Worm (Caenorhabditis elegans) whole organism, L4/young adult: ENCODE results near the gene pir-1.
A peak's percentile ranks its signal among the peaks of the same experiment; 100 is the strongest.

Source experiments
- W03F9.2 ChIP-seq: fragments of 150-350 bp; optimal IDR thresholded peaks from 2 replicates; lab custom pipeline; 2014; ENCODE audit warnings: missing biosample characterization, missing genetic modification characterization
- dao-5 ChIP-seq: sonication (generic microtip); optimal IDR thresholded peaks from 2 replicates; lab custom pipeline; 2016; ENCODE audit warnings: missing genotype, missing genetic modification characterization, moderate library complexity, missing compliant biosample characterization
- him-1 ChIP-seq: sonication (generic microtip); optimal IDR thresholded peaks from 2 replicates; lab custom pipeline; 2016; ENCODE audit warnings: missing genotype, missing genetic modification reagents, missing genetic modification characterization, missing compliant biosample characterization

The pir-1 gene

ce11 chrII:9172849-9173248 lies 4.3 kb upstream of the pir-1 start, which contains the start of gene T23G7.2:
Gene T23G7.2 (minus strand): TSS chrII:9172949.
- no peak for TF ChIP-seq W03F9.2 (tag; lab: Kevin White, UChicago)
- no peak for TF ChIP-seq him-1 (tag; lab: Kevin White, UChicago)
- no peak for TF ChIP-seq dao-5

- TF ChIP-seq dao-5 (no peak), W03F9.2 (tag; lab: Kevin White, UChicago) (no peak), him-1 (tag; lab: Kevin White, UChicago) (no peak)
Measured at ce11 chrII:9173471-9173870, 3.6 kb upstream of the pir-1 start.

- TF ChIP-seq him-1 (tag; lab: Kevin White, UChicago) (no peak), W03F9.2 (tag; lab: Kevin White, UChicago) (no peak), dao-5 (no peak)
Measured at ce11 chrII:9176523-9176922, 577 bp upstream of the pir-1 start.

ce11 chrII:9178811-9179210 lies 1.7 kb downstream of the pir-1 start:
- TF ChIP-seq W03F9.2 (tag; lab: Kevin White, UChicago) (no peak), dao-5 (no peak), him-1 (tag; lab: Kevin White, UChicago) (no peak)

- TF ChIP-seq dao-5 (no peak), W03F9.2 (tag; lab: Kevin White, UChicago) (no peak), him-1 (tag; lab: Kevin White, UChicago) (no peak)
Measured at ce11 chrII:9181155-9181554, 4.1 kb downstream of the pir-1 start.

- TF ChIP-seq dao-5: no peak
- no peak for TF ChIP-seq him-1 (tag; lab: Kevin White, UChicago)
- no peak for TF ChIP-seq W03F9.2 (tag; lab: Kevin White, UChicago)
Measured at ce11 chrII:9185915-9186314, 8.8 kb downstream of the pir-1 start.

- no peak for TF ChIP-seq dao-5
- no peak for TF ChIP-seq him-1 (tag; lab: Kevin White, UChicago)
- no peak for TF ChIP-seq W03F9.2 (tag; lab: Kevin White, UChicago)
Measured at ce11 chrII:9188380-9188779, 11.3 kb downstream of the pir-1 start, which contains the start of gene sym-2. Gene sym-2 (minus strand): TSS chrII:9188480.

- no peak for TF ChIP-seq him-1 (tag; lab: Kevin White, UChicago)
- no peak for TF ChIP-seq W03F9.2 (tag; lab: Kevin White, UChicago)
- TF ChIP-seq dao-5: no peak
Measured at ce11 chrII:9189648-9190047, 12.5 kb downstream of the pir-1 start.

ce11 chrII:9190513-9191099 lies 13.5 kb downstream of the pir-1 start:
- TF ChIP-seq W03F9.2 (tag; lab: Kevin White, UChicago): no peak
- TF ChIP-seq him-1 (tag; lab: Kevin White, UChicago): no peak
- no peak for TF ChIP-seq dao-5

- TF ChIP-seq W03F9.2 (tag; lab: Kevin White, UChicago): no peak
- no peak for TF ChIP-seq him-1 (tag; lab: Kevin White, UChicago)
- TF ChIP-seq dao-5: no peak
Measured at ce11 chrII:9194195-9194594, 17.1 kb downstream of the pir-1 start, which contains the start of gene twk-4. Gene twk-4 (minus strand): TSS chrII:9194295.

- TF ChIP-seq him-1 (tag; lab: Kevin White, UChicago) (no peak), W03F9.2 (tag; lab: Kevin White, UChicago) (peak; percentile 44)
Measured at ce11 chrII:9196325-9196724, 19.2 kb downstream of the pir-1 start.

- TF ChIP-seq dao-5 (no peak), him-1 (tag; lab: Kevin White, UChicago) (no peak), W03F9.2 (tag; lab: Kevin White, UChicago) (no peak)
Measured at ce11 chrII:9197212-9197611, 20.1 kb downstream of the pir-1 start, which contains the start of gene let-23. Gene let-23 (plus strand): TSS chrII:9197512.

- TF ChIP-seq him-1 (tag; lab: Kevin White, UChicago) (no peak), W03F9.2 (tag; lab: Kevin White, UChicago) (no peak), dao-5 (no peak)
Measured at ce11 chrII:9210076-9210475, 33.0 kb downstream of the pir-1 start, which contains the start of gene ZK1067.4. Gene ZK1067.4 (plus strand): TSS chrII:9210376.

ce11 chrII:9211684-9212083 lies 34.6 kb downstream of the pir-1 start:
- TF ChIP-seq dao-5 (no peak), him-1 (tag; lab: Kevin White, UChicago) (no peak), W03F9.2 (tag; lab: Kevin White, UChicago) (no peak)
